Worm (Caenorhabditis elegans) whole organism, mixed stage, embryonic: ENCODE measurements around the gene pros-1.

ENCODE experiments used
- flh-1 ChIP-seq: fragments of 200-800 bp; sonication (Bioruptor generic); optimal IDR thresholded peaks from 2 replicates; lab custom pipeline; 2018; ENCODE audit warnings: mild to moderate bottlenecking, missing genetic modification characterization, moderate library complexity, missing compliant biosample characterization
- mep-1 ChIP-seq: fragments of 150-350 bp; optimal IDR thresholded peaks from 2 replicates; lab custom pipeline; 2017; ENCODE audit warnings: missing biosample characterization, missing genetic modification reagents, missing genetic modification characterization, inconsistent platforms
- nhr-237 ChIP-seq: fragments of 150-350 bp; optimal IDR thresholded peaks from 2 replicates; lab custom pipeline; 2014; ENCODE audit warnings: missing biosample characterization, missing genetic modification characterization
- nhr-76 ChIP-seq: sonication (generic microtip); optimal IDR thresholded peaks from 2 replicates; lab custom pipeline; 2017; ENCODE audit warnings: missing biosample characterization, missing genetic modification characterization
- snpc-4 ChIP-seq: fragments of 150-350 bp; optimal IDR thresholded peaks from 2 replicates; lab custom pipeline; 2014; ENCODE audit warnings: missing biosample characterization, missing genetic modification characterization
- sptf-1 ChIP-seq: sonication (generic microtip); optimal IDR thresholded peaks from 2 replicates; lab custom pipeline; 2017; ENCODE audit warnings: mild to moderate bottlenecking, missing genetic modification characterization, moderate library complexity, missing compliant biosample characterization
- unc-120 ChIP-seq: sonication (generic microtip); optimal IDR thresholded peaks from 2 replicates; lab custom pipeline; 2017; ENCODE audit warnings: missing genetic modification characterization, missing compliant biosample characterization; ENCODE audit not compliant: poor library complexity, severe bottlenecking
- unc-39 ChIP-seq: fragments of 150-350 bp; optimal IDR thresholded peaks from 2 replicates; lab custom pipeline; 2014; ENCODE audit warnings: missing biosample characterization, missing genetic modification characterization
- unc-62 ChIP-seq: fragments of 150-350 bp; optimal IDR thresholded peaks from 2 replicates; lab custom pipeline; 2014; ENCODE audit warnings: missing biosample characterization, missing genetic modification reagents, missing genetic modification characterization

DNA sequence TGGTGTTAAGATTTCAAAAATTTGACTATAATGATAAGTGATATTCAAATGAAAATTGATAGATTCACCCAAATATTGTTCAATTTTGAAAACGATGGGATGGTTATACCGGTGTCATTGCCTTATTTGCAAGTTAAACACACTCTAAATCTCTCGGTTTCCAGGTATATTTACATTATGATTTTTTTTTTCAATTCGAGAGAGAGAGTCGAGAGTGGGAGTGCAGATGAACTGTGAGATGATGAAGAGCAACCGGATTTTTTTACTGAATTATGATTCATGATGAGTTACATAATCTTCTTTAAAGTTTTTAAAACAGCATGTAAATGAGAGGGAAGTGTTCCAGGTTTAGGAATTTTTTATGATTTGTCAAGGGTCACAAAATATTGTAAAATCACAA lies 33.6 kb upstream of the pros-1 start, which contains the start of gene F44B9.10:
- TF ChIP-seq mep-1: no peak
- TF ChIP-seq nhr-237 (tag; lab: Kevin White, UChicago): no peak
- TF ChIP-seq snpc-4 (tag; lab: Kevin White, UChicago): no peak
- no peak for TF ChIP-seq unc-62
- no peak for TF ChIP-seq sptf-1 (tag; lab: Kevin White, UChicago)
- TF ChIP-seq unc-120 (tag; lab: Kevin White, UChicago): no peak
- no peak for TF ChIP-seq nhr-76 (tag; lab: Kevin White, UChicago)
- no peak for TF ChIP-seq unc-39
- no peak for TF ChIP-seq flh-1
